Worm (Caenorhabditis elegans): Measurements from ENCODE around the gene srh-255.

- no peak for TF ChIP-seq ztf-23 (GFP tag; IDR thresholded peaks at IDR 0.05)
- TF ChIP-seq klf-2 (GFP tag; conservative IDR thresholded peaks at IDR 0.05): no peak
- no peak for TF ChIP-seq ztf-29 (GFP tag; IDR thresholded peaks at IDR 0.05)
- no peak for TF ChIP-seq flt-1 (GFP tag; IDR thresholded peaks at IDR 0.05)
- no peak for TF ChIP-seq tab-1 (GFP tag; IDR thresholded peaks at IDR 0.05)
Observed at ce11 chrV:17016787-17017186, 48.0 kb upstream of the srh-255 start, which contains the start of gene srh-97.

All from whole organism, midembryonic.